Fruit fly (Drosophila melanogaster) whole organism: Measurements from ENCODE around the gene ncd.

Experiments
- CG8478 ChIP-seq: fragments of >200 bp; optimal IDR thresholded peaks from 2 replicates; lab custom pipeline; 2018; ENCODE audit warnings: inconsistent platforms
- EcR ChIP-seq, 2 experiments: fragments of >200 bp; optimal IDR thresholded peaks; 2 replicates each; lab custom pipeline; 2017; ENCODE audit warnings: missing biosample characterization in 2 of 2, missing genetic modification characterization in 2 of 2, missing genetic modification reagents in 2 of 2
- pan ChIP-seq: fragments of >200 bp; optimal IDR thresholded peaks from 2 replicates; lab custom pipeline; 2017
- psq ChIP-seq: fragments of >200 bp; optimal IDR thresholded peaks from 2 replicates; lab custom pipeline; 2017
- usp ChIP-seq: fragments of >200 bp; optimal IDR thresholded peaks from 2 replicates; lab custom pipeline; 2017; ENCODE audit warnings: missing biosample characterization, missing genetic modification characterization, mixed read lengths

dm6 chr3R:29847126-29847525 lies 40.2 kb upstream of the ncd start:
- TF ChIP-seq psq (lab: Kevin White, UChicago) = no peak
- TF ChIP-seq usp (GFP tag; lab: Kevin White, UChicago) = no peak
- TF ChIP-seq CG8478 (lab: Kevin White, UChicago) = no peak
- TF ChIP-seq EcR (GFP tag; optimal IDR thresholded peaks at IDR 0.05; lab: Kevin White, UChicago) = no peak
- TF ChIP-seq pan (lab: Kevin White, UChicago) = no peak
